Fruit fly (Drosophila melanogaster) whole organism, embryonic: ENCODE results near the gene SMC3.
A peak's percentile ranks its signal among the peaks of the same experiment; 100 is the strongest.

ENCODE experiments used
- Ada2b ChIP-seq: fragments of 200-800 bp; sonication (Bioruptor generic); IDR thresholded peaks from 2 replicates; pipeline ENCODE4 v1.3.6; 2022; ENCODE audit warnings: missing biosample characterization, missing genetic modification characterization
- Atf-2 ChIP-seq: fragments of 200-800 bp; sonication (Bioruptor generic); optimal IDR thresholded peaks from 2 replicates; lab custom pipeline; 2016; ENCODE audit warnings: missing biosample characterization, missing genetic modification characterization
- Blimp-1 ChIP-seq: fragments of 200-800 bp; sonication (Bioruptor generic); optimal IDR thresholded peaks from 3 replicates; lab custom pipeline; 2018; ENCODE audit warnings: missing biosample characterization, missing genetic modification characterization, mild to moderate bottlenecking, moderate library complexity, missing genetic modification reagents
- Bteb2 ChIP-seq: fragments of 200-800 bp; sonication (Bioruptor generic); optimal IDR thresholded peaks from 2 replicates; lab custom pipeline; 2016; ENCODE audit warnings: missing biosample characterization, missing genetic modification characterization
- CG10274 ChIP-seq: fragments of 200-800 bp; sonication (Bioruptor generic); optimal IDR thresholded peaks from 3 replicates; lab custom pipeline; 2017; ENCODE audit warnings: missing biosample characterization, mild to moderate bottlenecking, missing genetic modification characterization
- CG12391 ChIP-seq: fragments of 200-800 bp; sonication (Bioruptor generic); optimal IDR thresholded peaks from 3 replicates; lab custom pipeline; 2018; ENCODE audit warnings: missing biosample characterization, mild to moderate bottlenecking, missing genetic modification characterization, moderate library complexity
- CG13775 ChIP-seq: fragments of 200-800 bp; sonication (Bioruptor generic); optimal IDR thresholded peaks from 3 replicates; lab custom pipeline; 2017; ENCODE audit warnings: missing biosample characterization, mild to moderate bottlenecking, missing genetic modification characterization
- CG14050 ChIP-seq: fragments of 200-800 bp; sonication (Bioruptor generic); IDR thresholded peaks from 3 replicates; pipeline ENCODE4 v1.3.6; 2022; ENCODE audit warnings: missing biosample characterization, missing genetic modification characterization
- CG15011 ChIP-seq: fragments of 200-800 bp; sonication (Bioruptor generic); optimal IDR thresholded peaks from 3 replicates; lab custom pipeline; 2018; ENCODE audit warnings: missing biosample characterization, mild to moderate bottlenecking, missing genetic modification characterization
- CG1792 ChIP-seq: fragments of 200-800 bp; sonication (Bioruptor generic); optimal IDR thresholded peaks from 2 replicates; lab custom pipeline; 2016; ENCODE audit warnings: missing biosample characterization, missing genetic modification characterization
- CG30020 ChIP-seq: fragments of 200-800 bp; optimal IDR thresholded peaks from 2 replicates; lab custom pipeline; 2019; ENCODE audit warnings: missing biosample characterization, mild to moderate bottlenecking, missing genetic modification characterization, moderate library complexity
- CG4404 ChIP-seq: fragments of 200-800 bp; sonication (Bioruptor generic); IDR thresholded peaks from 2 replicates; pipeline ENCODE4 v1.3.6; 2022; ENCODE audit warnings: missing biosample characterization, missing genetic modification characterization
- CG4617 ChIP-seq: fragments of 200-800 bp; sonication (Bioruptor generic); optimal IDR thresholded peaks from 3 replicates; lab custom pipeline; 2016; ENCODE audit warnings: missing biosample characterization, missing genetic modification characterization, borderline replicate concordance
- CG5180 ChIP-seq: fragments of 200-800 bp; sonication (Bioruptor generic); optimal IDR thresholded peaks from 3 replicates; lab custom pipeline; 2017; ENCODE audit warnings: missing biosample characterization, missing genetic modification characterization, mild to moderate bottlenecking, moderate library complexity, missing genetic modification reagents
- CG8089 ChIP-seq: fragments of 200-800 bp; sonication (Bioruptor generic); optimal IDR thresholded peaks from 3 replicates; lab custom pipeline; 2016; ENCODE audit warnings: missing biosample characterization, missing genetic modification characterization
- CG8388 ChIP-seq: fragments of 200-800 bp; sonication (Bioruptor generic); optimal IDR thresholded peaks from 2 replicates; lab custom pipeline; 2019; ENCODE audit warnings: missing biosample characterization, mild to moderate bottlenecking, missing genetic modification characterization, moderate library complexity
- Chrac-16 ChIP-seq: fragments of 200-800 bp; sonication (Bioruptor generic); optimal IDR thresholded peaks from 3 replicates; lab custom pipeline; 2016; ENCODE audit warnings: missing biosample characterization, missing genetic modification characterization
- D ChIP-seq, 2 experiments: fragments of 200-800 bp in 1 of 2; fragments of >200 bp in 1 of 2; sonication (Bioruptor generic) in 1 of 2; optimal IDR thresholded peaks; 2 replicates in 1 of 2; 3 replicates in 1 of 2; lab custom pipeline; 2017; ENCODE audit warnings: mild to moderate bottlenecking in 1 of 2, missing biosample characterization in 1 of 2, missing genetic modification characterization in 1 of 2, missing genetic modification reagents in 1 of 2
- Dip2 ChIP-seq: fragments of 200-800 bp; sonication (Bioruptor generic); IDR thresholded peaks from 2 replicates; pipeline ENCODE4 v1.3.6; 2022; ENCODE audit warnings: missing biosample characterization, missing genetic modification characterization
- Dref ChIP-seq: fragments of 200-800 bp; sonication (Bioruptor generic); IDR thresholded peaks from 2 replicates; pipeline ENCODE4 v1.3.6; 2022; ENCODE audit warnings: missing biosample characterization, missing genetic modification characterization
- E2f2 ChIP-seq: fragments of 200-800 bp; sonication (Bioruptor generic); IDR thresholded peaks from 2 replicates; pipeline ENCODE4 v1.3.6; 2022; ENCODE audit warnings: missing biosample characterization, missing genetic modification characterization
- Jarid2 ChIP-seq: fragments of 200-800 bp; sonication (Bioruptor generic); optimal IDR thresholded peaks from 3 replicates; lab custom pipeline; 2017; ENCODE audit warnings: mild to moderate bottlenecking, missing biosample characterization, missing genetic modification reagents, missing genetic modification characterization
- NC2β ChIP-seq: fragments of 200-800 bp; sonication (Bioruptor generic); optimal IDR thresholded peaks from 2 replicates; lab custom pipeline; 2016; ENCODE audit warnings: missing biosample characterization, missing genetic modification characterization
- Ravus ChIP-seq: fragments of 200-800 bp; sonication (Bioruptor generic); IDR thresholded peaks from 2 replicates; pipeline ENCODE4 v1.3.6; 2022; ENCODE audit warnings: missing biosample characterization, missing genetic modification characterization
- Ssrp ChIP-seq: fragments of 200-800 bp; sonication (Bioruptor generic); optimal IDR thresholded peaks from 2 replicates; lab custom pipeline; 2018; ENCODE audit warnings: missing biosample characterization, mild to moderate bottlenecking, missing genetic modification characterization, moderate library complexity
- Xbp1 ChIP-seq: fragments of 200-800 bp; sonication (Bioruptor generic); optimal IDR thresholded peaks from 3 replicates; lab custom pipeline; 2016; ENCODE audit warnings: missing biosample characterization, mild to moderate bottlenecking, missing genetic modification characterization
- bbx ChIP-seq: fragments of 200-800 bp; sonication (Bioruptor generic); IDR thresholded peaks from 2 replicates; pipeline ENCODE4 v1.3.6; 2022; ENCODE audit warnings: missing biosample characterization, missing genetic modification characterization; ENCODE audit not compliant: partially characterized antibody
- cas ChIP-seq: fragments of 200-800 bp; sonication (Bioruptor generic); IDR thresholded peaks from 2 replicates; pipeline ENCODE4 v1.3.6; 2022; ENCODE audit warnings: missing biosample characterization, missing genetic modification characterization
- caup ChIP-seq: fragments of 200-800 bp; sonication (Bioruptor generic); optimal IDR thresholded peaks from 3 replicates; lab custom pipeline; 2017; ENCODE audit warnings: missing biosample characterization, mild to moderate bottlenecking, missing genetic modification characterization, moderate library complexity; ENCODE audit not compliant: severe bottlenecking
- chinmo ChIP-seq: fragments of 200-800 bp; sonication (Bioruptor generic); IDR thresholded peaks from 4 replicates; pipeline ENCODE4 v1.3.6; 2022; ENCODE audit warnings: missing biosample characterization, missing genetic modification characterization; ENCODE audit not compliant: partially characterized antibody
- dmrt99B ChIP-seq: fragments of 200-800 bp; sonication (Bioruptor generic); optimal IDR thresholded peaks from 2 replicates; lab custom pipeline; 2018; ENCODE audit warnings: missing biosample characterization, mild to moderate bottlenecking, missing genetic modification characterization, moderate library complexity
- en ChIP-seq: fragments of 200-800 bp; sonication (Bioruptor generic); optimal IDR thresholded peaks from 2 replicates; lab custom pipeline; 2016; ENCODE audit warnings: missing biosample characterization, missing genetic modification characterization
- eve ChIP-seq, 2 experiments: fragments of >200 bp; optimal IDR thresholded peaks; 2 replicates each; lab custom pipeline; 2017; ENCODE audit warnings: missing biosample characterization in 2 of 2, missing genetic modification characterization in 2 of 2
- ewg ChIP-seq: fragments of 200-800 bp; sonication (Bioruptor generic); optimal IDR thresholded peaks from 3 replicates; lab custom pipeline; 2017; ENCODE audit warnings: mild to moderate bottlenecking, missing biosample characterization, missing genetic modification reagents, missing genetic modification characterization
- gcm ChIP-seq: fragments of 200-800 bp; sonication (Bioruptor generic); optimal IDR thresholded peaks from 2 replicates; lab custom pipeline; 2019; ENCODE audit warnings: missing biosample characterization, mild to moderate bottlenecking, missing genetic modification characterization, moderate library complexity
- ham ChIP-seq: fragments of 200-800 bp; sonication (Bioruptor generic); IDR thresholded peaks from 2 replicates; pipeline ENCODE4 v1.3.6; 2022; ENCODE audit warnings: missing biosample characterization, missing genetic modification characterization
- hbn ChIP-seq: fragments of 200-800 bp; sonication (Bioruptor generic); IDR thresholded peaks from 2 replicates; pipeline ENCODE4 v1.3.6; 2022; ENCODE audit warnings: missing biosample characterization, missing genetic modification characterization; ENCODE audit not compliant: partially characterized antibody
- jumu ChIP-seq: fragments of 200-800 bp; sonication (Bioruptor generic); optimal IDR thresholded peaks from 3 replicates; lab custom pipeline; 2016; ENCODE audit warnings: missing biosample characterization, missing genetic modification characterization
- knrl ChIP-seq: fragments of 200-800 bp; sonication (Bioruptor generic); IDR thresholded peaks from 3 replicates; pipeline ENCODE4 v1.3.6; 2022; ENCODE audit warnings: missing biosample characterization, missing genetic modification characterization; ENCODE audit not compliant: partially characterized antibody
- lab ChIP-seq: fragments of 200-800 bp; sonication (Bioruptor generic); optimal IDR thresholded peaks from 3 replicates; lab custom pipeline; 2017; ENCODE audit warnings: missing biosample characterization, missing genetic modification characterization, mild to moderate bottlenecking, moderate library complexity, missing genetic modification reagents
- lbe ChIP-seq: fragments of 200-800 bp; sonication (Bioruptor generic); optimal IDR thresholded peaks from 2 replicates; lab custom pipeline; 2016; ENCODE audit warnings: missing biosample characterization, mild to moderate bottlenecking, missing genetic modification characterization
- lmd ChIP-seq: fragments of 200-800 bp; sonication (Bioruptor generic); IDR thresholded peaks from 2 replicates; pipeline ENCODE4 v1.3.6; 2022; ENCODE audit warnings: missing biosample characterization, missing genetic modification characterization
- mam ChIP-seq: fragments of 200-800 bp; sonication (Bioruptor generic); optimal IDR thresholded peaks from 3 replicates; lab custom pipeline; 2016; ENCODE audit warnings: missing biosample characterization, missing genetic modification characterization
- pb ChIP-seq: fragments of 200-800 bp; sonication (Bioruptor generic); optimal IDR thresholded peaks from 3 replicates; lab custom pipeline; 2016; ENCODE audit warnings: missing biosample characterization, missing genetic modification characterization
- pho ChIP-seq: fragments of 200-800 bp; sonication (Bioruptor generic); optimal IDR thresholded peaks from 2 replicates; lab custom pipeline; 2016; ENCODE audit warnings: missing biosample characterization, missing genetic modification characterization
- scrt ChIP-seq: fragments of 200-800 bp; sonication (Bioruptor generic); optimal IDR thresholded peaks from 2 replicates; lab custom pipeline; 2018; ENCODE audit warnings: missing biosample characterization, mild to moderate bottlenecking, missing genetic modification characterization, moderate library complexity
- slbo ChIP-seq: fragments of 200-800 bp; sonication (Bioruptor generic); IDR thresholded peaks from 2 replicates; pipeline ENCODE4 v1.3.6; 2022; ENCODE audit warnings: missing biosample characterization, missing genetic modification characterization
- stwl ChIP-seq: fragments of 200-800 bp; sonication (Bioruptor generic); optimal IDR thresholded peaks from 3 replicates; lab custom pipeline; 2018; ENCODE audit warnings: missing biosample characterization, mild to moderate bottlenecking, missing genetic modification characterization, moderate library complexity
- ttk ChIP-seq: fragments of 200-800 bp; sonication (Bioruptor generic); IDR thresholded peaks from 2 replicates; pipeline ENCODE4 v2.1.2; 2022; ENCODE audit warnings: missing biosample characterization, missing genetic modification characterization
- twi ChIP-seq: fragments of 200-800 bp; optimal IDR thresholded peaks from 2 replicates; lab custom pipeline; 2019; ENCODE audit warnings: missing biosample characterization, mild to moderate bottlenecking, missing genetic modification characterization, moderate library complexity

The SMC3 gene

DNA sequence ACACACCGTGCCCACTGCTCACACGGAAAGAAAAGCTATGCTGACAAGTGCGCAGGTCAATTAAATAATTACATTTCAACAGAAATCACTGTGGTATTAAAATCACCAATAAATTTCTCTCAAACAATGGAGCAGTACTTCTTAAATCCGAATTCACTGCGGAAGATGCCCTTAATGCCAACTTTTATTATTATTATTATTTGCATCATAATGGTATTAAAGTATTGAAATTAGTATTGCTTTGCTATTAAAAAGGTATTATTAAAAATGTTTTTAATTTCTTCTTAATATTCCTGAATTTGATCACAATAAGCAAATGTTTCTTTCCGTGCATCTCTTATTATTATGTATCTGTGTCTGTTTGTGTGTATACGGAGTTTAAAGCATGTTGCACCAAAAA lies 13.3 kb downstream of the SMC3 start:
- peak; percentile 52 for TF ChIP-seq caup (GFP tag; lab: Kevin White, UChicago)
- TF ChIP-seq CG8388 (GFP tag; lab: Kevin White, UChicago) = no peak
- peak; percentile 24 for TF ChIP-seq Blimp-1 (GFP tag; lab: Kevin White, UChicago)
- no peak for TF ChIP-seq chinmo (GFP tag; lab: Robert Waterston, UW)
- no peak for TF ChIP-seq twi
- TF ChIP-seq CG1792 (GFP tag; lab: Kevin White, UChicago) = no peak
- no peak for TF ChIP-seq Ada2b (GFP tag; lab: Robert Waterston, UW)
- TF ChIP-seq Chrac-16 (GFP tag; lab: Kevin White, UChicago) = no peak
- peak; percentile 71 for TF ChIP-seq lab (GFP tag; lab: Kevin White, UChicago)
- no peak for TF ChIP-seq NC2β (GFP tag; lab: Kevin White, UChicago)
- TF ChIP-seq cas (GFP tag; lab: Robert Waterston, UW) = no peak
- TF ChIP-seq CG14050 (GFP tag; lab: Robert Waterston, UW) = no peak
- TF ChIP-seq en (GFP tag; lab: Kevin White, UChicago) = no peak
- TF ChIP-seq slbo = peak; percentile 35
- 0 out of 2 replicates have a peak, but pooled peaks have one; percentile 10 for TF ChIP-seq E2f2 (GFP tag; lab: Robert Waterston, UW)
- no peak for TF ChIP-seq ham
- no peak for TF ChIP-seq Dref (GFP tag; lab: Robert Waterston, UW)
- peak; percentile 25 for TF ChIP-seq CG15011
- TF ChIP-seq Bteb2 = no peak
- peak; percentile 47 for TF ChIP-seq Xbp1 (GFP tag; lab: Kevin White, UChicago)
- TF ChIP-seq ttk (GFP tag; lab: Robert Waterston, UW) = 0 out of 2 replicates have a peak, but pooled peaks have one; percentile 14
- peak; percentile 40 for TF ChIP-seq CG13775 (GFP tag; lab: Kevin White, UChicago)
- no peak for TF ChIP-seq hbn (GFP tag; lab: Robert Waterston, UW)
- no peak for TF ChIP-seq lbe (GFP tag; lab: Kevin White, UChicago)
- no peak for TF ChIP-seq CG4404 (GFP tag; lab: Robert Waterston, UW)
- no peak for TF ChIP-seq CG8089
- TF ChIP-seq gcm (GFP tag; lab: Kevin White, UChicago) = peak; percentile 9
- TF ChIP-seq knrl (GFP tag; lab: Robert Waterston, UW) = no peak
- TF ChIP-seq Ssrp (tag; lab: Kevin White, UChicago) = peak; percentile 38
- no peak for TF ChIP-seq CG4617
- peak; percentile 18 for TF ChIP-seq ewg (GFP tag; lab: Kevin White, UChicago)
- TF ChIP-seq Ravus = no peak
- TF ChIP-seq Jarid2 (GFP tag; lab: Kevin White, UChicago) = no peak
- peak; percentile 34 for TF ChIP-seq lmd (GFP tag; lab: Robert Waterston, UW)
- TF ChIP-seq CG5180 (GFP tag; lab: Kevin White, UChicago) = peak; percentile 12
- TF ChIP-seq CG30020 = no peak
- no peak for TF ChIP-seq Atf-2 (GFP tag; lab: Kevin White, UChicago)
- peak; percentile 8 for TF ChIP-seq scrt (GFP tag; lab: Kevin White, UChicago)
- peak; percentile 61 for TF ChIP-seq CG12391 (tag; lab: Kevin White, UChicago)
- peak in 1 of 2 experiments; percentile 71 for TF ChIP-seq eve (GFP tag; optimal IDR thresholded peaks at IDR 0.05; lab: Kevin White, UChicago)
- TF ChIP-seq pb (GFP tag; lab: Kevin White, UChicago) = no peak
- TF ChIP-seq pho (GFP tag; lab: Kevin White, UChicago) = peak; percentile 3
- TF ChIP-seq mam (GFP tag; lab: Kevin White, UChicago) = no peak
- no peak for TF ChIP-seq jumu
- no peak for TF ChIP-seq Dip2 (GFP tag; lab: Robert Waterston, UW)
- peak; percentile 74 for TF ChIP-seq dmrt99B
- TF ChIP-seq D (optimal IDR thresholded peaks at IDR 0.05; lab: Kevin White, UChicago) = no peak
- peak; percentile 11 for TF ChIP-seq D (GFP tag; optimal IDR thresholded peaks at IDR 0.05; lab: Kevin White, UChicago)
- TF ChIP-seq bbx = no peak
- no peak for TF ChIP-seq stwl
- no peak for TF ChIP-seq CG10274 (GFP tag; lab: Kevin White, UChicago)
